Fruit fly (Drosophila melanogaster) whole organism, embryonic: ENCODE measurements around the gene HtrA2.

Source experiments
- CG10979 ChIP-seq: fragments of 200-800 bp; sonication (Bioruptor generic); optimal IDR thresholded peaks from 2 replicates; lab custom pipeline; 2018; ENCODE audit warnings: missing biosample characterization, mild to moderate bottlenecking, missing genetic modification characterization, moderate library complexity
- CG1529 ChIP-seq: fragments of 200-800 bp; sonication (Bioruptor generic); optimal IDR thresholded peaks from 3 replicates; lab custom pipeline; 2018; ENCODE audit warnings: missing biosample characterization, missing genetic modification characterization
- CG17359 ChIP-seq: fragments of 200-800 bp; sonication (Bioruptor generic); optimal IDR thresholded peaks from 3 replicates; lab custom pipeline; 2018; ENCODE audit warnings: missing biosample characterization, mild to moderate bottlenecking, missing genetic modification characterization, moderate library complexity
- CG1792 ChIP-seq: fragments of 200-800 bp; sonication (Bioruptor generic); optimal IDR thresholded peaks from 2 replicates; lab custom pipeline; 2016; ENCODE audit warnings: missing biosample characterization, missing genetic modification characterization
- CG31441 ChIP-seq: fragments of 200-800 bp; sonication (Bioruptor generic); IDR thresholded peaks from 2 replicates; pipeline ENCODE4 v1.3.6; 2022; ENCODE audit warnings: missing biosample characterization, missing genetic modification characterization
- CG33557 ChIP-seq: fragments of 200-800 bp; sonication (Bioruptor generic); optimal IDR thresholded peaks from 2 replicates; lab custom pipeline; 2019; ENCODE audit warnings: missing biosample characterization, mild to moderate bottlenecking, missing genetic modification characterization, moderate library complexity
- Dfd ChIP-seq, 2 experiments: fragments of >200 bp; optimal IDR thresholded peaks; 2 replicates each; lab custom pipeline; 2017; ENCODE audit warnings: missing biosample characterization in 2 of 2, missing genetic modification characterization in 2 of 2
- Dll ChIP-seq: fragments of 200-800 bp; sonication (Bioruptor generic); IDR thresholded peaks from 4 replicates; pipeline ENCODE4 v1.3.6; 2022; ENCODE audit warnings: missing biosample characterization, missing genetic modification characterization; ENCODE audit not compliant: partially characterized antibody
- MBD-R2 ChIP-seq: fragments of 200-800 bp; sonication (Bioruptor generic); IDR thresholded peaks from 2 replicates; pipeline ENCODE4 v1.3.6; 2022; ENCODE audit warnings: missing biosample characterization, missing genetic modification characterization
- phol ChIP-seq: fragments of 200-800 bp; sonication (Bioruptor generic); optimal IDR thresholded peaks from 3 replicates; lab custom pipeline; 2018; ENCODE audit warnings: missing biosample characterization, mild to moderate bottlenecking, missing genetic modification characterization, moderate library complexity
- wor ChIP-seq: fragments of 200-800 bp; sonication (Bioruptor generic); IDR thresholded peaks from 2 replicates; pipeline ENCODE4 v1.3.6; 2022; ENCODE audit warnings: missing biosample characterization, missing genetic modification characterization

- TF ChIP-seq Dfd (GFP tag; optimal IDR thresholded peaks at IDR 0.05; lab: Kevin White, UChicago) (no peak), CG17359 (tag; lab: Kevin White, UChicago) (peak; percentile 46), phol (peak; percentile 53), CG33557 (GFP tag; lab: Kevin White, UChicago) (no peak), Dll (no peak), CG31441 (GFP tag; lab: Robert Waterston, UW) (peak; percentile 46), CG10979 (tag; lab: Kevin White, UChicago) (peak; percentile 48), CG1529 (GFP tag; lab: Kevin White, UChicago) (no peak), wor (GFP tag; lab: Robert Waterston, UW) (no peak), CG1792 (GFP tag; lab: Kevin White, UChicago) (peak; percentile 18), MBD-R2 (GFP tag; lab: Robert Waterston, UW) (peak; percentile 37; the same call in 1 of the 2 replicates)
These were observed 37.9 kb downstream of the HtrA2 start for dm6 chr3R:14473574-14473973.
